Worm (Caenorhabditis elegans): ENCODE data around the gene idpa-2.

ce11 chrII:8789828-8790558 lies 2.5 kb downstream of the idpa-2 start, which contains the start of gene F07H5.13:
- TF ChIP-seq egl-27 (tag; optimal IDR thresholded peaks at IDR 0.05) (no peak), egl-43 (GFP tag; IDR thresholded peaks at IDR 0.05) (no peak)

All from whole organism, L4 larva.